Fruit fly (Drosophila melanogaster): ENCODE results near the gene Abp1.

DNA sequence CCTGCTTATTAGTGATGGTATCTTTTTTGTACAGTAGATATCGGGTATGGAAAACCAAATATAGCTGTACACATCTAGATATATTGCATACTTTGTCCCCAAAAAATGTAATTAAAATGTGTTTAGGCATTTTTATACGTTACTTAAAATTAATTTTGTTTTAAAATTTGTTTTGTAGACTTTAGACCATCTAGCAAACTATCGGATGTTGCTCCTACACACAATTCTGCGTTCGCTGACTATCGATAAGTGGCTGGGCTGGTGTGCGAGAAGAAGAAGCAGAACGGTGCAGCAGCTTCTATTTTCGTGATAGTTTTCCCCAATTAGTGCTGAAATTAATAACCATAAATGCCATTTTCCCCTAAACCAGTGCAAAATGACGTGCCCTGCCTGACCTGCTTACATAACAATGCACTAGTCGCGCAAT lies 27.0 kb upstream of the Abp1 start, which contains the start of the genes Vps36 and Liprin-beta:
- TF ChIP-seq Dll (optimal IDR thresholded peaks at IDR 0.05) (no peak), pan (optimal IDR thresholded peaks at IDR 0.05) (no peak), EcR (GFP tag; optimal IDR thresholded peaks at IDR 0.05) (no peak), psq (optimal IDR thresholded peaks at IDR 0.05) (no peak), usp (GFP tag; optimal IDR thresholded peaks at IDR 0.05) (no peak)

Data from whole organism.